Worm (Caenorhabditis elegans): ENCODE measurements around the gene srap-1.

Gene srap-1

ce11 chrII:11237099-11237498 lies 34.1 kb downstream of the srap-1 start, which contains the start of gene fndc-1:
TSS of gene fndc-1 (minus strand) at chrII:11237325.
- TF ChIP-seq dao-5 (tag; optimal IDR thresholded peaks at IDR 0.05) (no peak), him-1 (tag; optimal IDR thresholded peaks at IDR 0.05) (no peak), W03F9.2 (tag; optimal IDR thresholded peaks at IDR 0.05) (no peak)

ce11 chrII:11238869-11239647 lies 36.0 kb downstream of the srap-1 start, which contains the start of the genes rpn-9 and T06D8.9:
TSS of gene rpn-9 (minus strand) at chrII:11238919.
TSS of gene T06D8.9 (plus strand) at chrII:11239597.
- TF ChIP-seq dao-5 (tag; optimal IDR thresholded peaks at IDR 0.05) (no peak), W03F9.2 (tag; optimal IDR thresholded peaks at IDR 0.05) (peak; percentile 95), him-1 (tag; optimal IDR thresholded peaks at IDR 0.05) (no peak)

- TF ChIP-seq dao-5 (tag; optimal IDR thresholded peaks at IDR 0.05) (no peak), him-1 (tag; optimal IDR thresholded peaks at IDR 0.05) (no peak), W03F9.2 (tag; optimal IDR thresholded peaks at IDR 0.05) (no peak)
Measured at ce11 chrII:11240214-11240613, 37.2 kb downstream of the srap-1 start.

ce11 chrII:11240963-11241362 lies 37.9 kb downstream of the srap-1 start:
- TF ChIP-seq W03F9.2 (tag; optimal IDR thresholded peaks at IDR 0.05) (no peak), him-1 (tag; optimal IDR thresholded peaks at IDR 0.05) (no peak), dao-5 (tag; optimal IDR thresholded peaks at IDR 0.05) (no peak)

- TF ChIP-seq dao-5 (tag; optimal IDR thresholded peaks at IDR 0.05) (no peak), him-1 (tag; optimal IDR thresholded peaks at IDR 0.05) (no peak), W03F9.2 (tag; optimal IDR thresholded peaks at IDR 0.05) (no peak)
Measured at ce11 chrII:11241497-11241896, 38.5 kb downstream of the srap-1 start.

- TF ChIP-seq W03F9.2 (tag; optimal IDR thresholded peaks at IDR 0.05) (no peak), him-1 (tag; optimal IDR thresholded peaks at IDR 0.05) (no peak), dao-5 (tag; optimal IDR thresholded peaks at IDR 0.05) (no peak)
Measured at ce11 chrII:11242918-11243317, 39.9 kb downstream of the srap-1 start.

ce11 chrII:11246506-11246905 lies 43.5 kb downstream of the srap-1 start:
- TF ChIP-seq W03F9.2 (tag; optimal IDR thresholded peaks at IDR 0.05) (no peak), dao-5 (tag; optimal IDR thresholded peaks at IDR 0.05) (no peak), him-1 (tag; optimal IDR thresholded peaks at IDR 0.05) (no peak)

ce11 chrII:11247414-11247813 lies 44.4 kb downstream of the srap-1 start, which contains the start of gene T06D8.10:
TSS of gene T06D8.10 (minus strand) at chrII:11247514.
- no peak for TF ChIP-seq W03F9.2 (tag; optimal IDR thresholded peaks at IDR 0.05)
- no peak for TF ChIP-seq him-1 (tag; optimal IDR thresholded peaks at IDR 0.05)
- TF ChIP-seq dao-5 (tag; optimal IDR thresholded peaks at IDR 0.05), result no peak

- TF ChIP-seq dao-5 (tag; optimal IDR thresholded peaks at IDR 0.05) (no peak), him-1 (tag; optimal IDR thresholded peaks at IDR 0.05) (no peak)
Measured at ce11 chrII:11255536-11255935, 52.5 kb downstream of the srap-1 start, which contains the start of gene T05B9.2. TSS of gene T05B9.2 (plus strand) at chrII:11255836.

- TF ChIP-seq W03F9.2 (tag; optimal IDR thresholded peaks at IDR 0.05), result no peak
- no peak for TF ChIP-seq him-1 (tag; optimal IDR thresholded peaks at IDR 0.05)
- no peak for TF ChIP-seq dao-5 (tag; optimal IDR thresholded peaks at IDR 0.05)
Measured at ce11 chrII:11259766-11260165, 56.7 kb downstream of the srap-1 start.

ce11 chrII:11261173-11261572 lies 58.2 kb downstream of the srap-1 start, which contains the start of gene T05B9.1:
TSS of gene T05B9.1 (minus strand) at chrII:11261192.
- TF ChIP-seq W03F9.2 (tag; optimal IDR thresholded peaks at IDR 0.05), result no peak
- no peak for TF ChIP-seq him-1 (tag; optimal IDR thresholded peaks at IDR 0.05)
- no peak for TF ChIP-seq dao-5 (tag; optimal IDR thresholded peaks at IDR 0.05)

ce11 chrII:11268822-11269221 lies 65.8 kb downstream of the srap-1 start, which contains the start of gene cut-1:
TSS of gene cut-1 (plus strand) at chrII:11269122.
- TF ChIP-seq dao-5 (tag; optimal IDR thresholded peaks at IDR 0.05) (no peak), him-1 (tag; optimal IDR thresholded peaks at IDR 0.05) (no peak), W03F9.2 (tag; optimal IDR thresholded peaks at IDR 0.05) (no peak)
